Fruit fly (Drosophila melanogaster): Measurements from ENCODE around the gene Sfp24Bd.

Sfp24Bd gene

DNA sequence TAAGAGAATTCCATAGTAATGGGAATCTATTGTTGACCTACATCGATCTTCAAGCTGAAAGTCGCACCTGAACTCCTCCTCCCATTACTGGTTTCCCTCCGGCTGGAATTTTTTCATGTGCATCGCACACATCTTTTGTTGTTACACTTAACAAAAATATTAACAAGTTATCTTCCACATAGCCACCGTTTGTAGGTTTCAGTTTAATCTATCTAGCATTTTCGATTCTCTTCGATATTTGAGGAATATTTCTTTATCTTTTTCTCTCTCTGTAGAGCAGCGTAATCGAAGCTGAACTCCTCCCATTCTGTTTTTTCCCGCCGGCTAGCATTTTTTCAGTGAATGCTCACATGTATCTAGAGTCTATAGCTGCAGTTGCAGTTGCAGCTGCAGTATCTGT lies 44.1 kb downstream of the Sfp24Bd start (continued):
- peak in 1 of 3 experiments; percentile 45 for TF ChIP-seq lola (GFP tag; optimal IDR thresholded peaks at IDR 0.05)
- peak; percentile 34 for TF ChIP-seq CG17829 (tag; optimal IDR thresholded peaks at IDR 0.05)
- peak; percentile 38 for TF ChIP-seq Sox102F (GFP tag; optimal IDR thresholded peaks at IDR 0.05)

DNA sequence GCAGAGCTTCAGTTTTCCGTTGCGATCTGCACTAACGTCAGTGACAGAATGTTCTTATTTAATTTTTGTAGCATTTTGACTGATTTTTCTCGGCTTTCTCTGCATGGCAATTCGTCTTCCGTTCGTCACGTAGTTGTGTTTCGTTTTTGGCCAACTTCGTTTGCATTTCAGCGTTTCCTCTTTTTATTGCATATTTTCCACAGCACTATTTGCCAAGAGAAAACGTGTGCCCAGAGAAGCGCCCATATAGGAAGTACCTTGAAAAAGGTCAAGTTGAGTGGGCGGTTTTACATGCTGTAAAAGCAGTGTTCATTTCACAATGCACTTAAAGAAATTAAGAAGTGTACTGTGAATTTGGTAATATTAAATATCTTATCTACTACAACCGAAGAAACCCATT lies 47.3 kb downstream of the Sfp24Bd start, which contains the start of gene CG15418:
Gene CG15418 (minus strand): TSS at position 101 of the 400 bp plus-strand sequence.
- TF ChIP-seq Lhr (GFP tag; optimal IDR thresholded peaks at IDR 0.05), result no peak
- peak; percentile 22 for TF ChIP-seq sens (GFP tag)
- TF ChIP-seq CG4820 (GFP tag; optimal IDR thresholded peaks at IDR 0.05), result no peak
- TF ChIP-seq CG4282 (GFP tag; optimal IDR thresholded peaks at IDR 0.05), result no peak
- no peak for TF ChIP-seq CG3995 (GFP tag; optimal IDR thresholded peaks at IDR 0.05)
- TF ChIP-seq CHES-1-like (GFP tag; optimal IDR thresholded peaks at IDR 0.05), result no peak
- TF ChIP-seq pros (GFP tag; optimal IDR thresholded peaks at IDR 0.05), result no peak
- no peak for TF ChIP-seq CG12744 (GFP tag; optimal IDR thresholded peaks at IDR 0.05)

DNA sequence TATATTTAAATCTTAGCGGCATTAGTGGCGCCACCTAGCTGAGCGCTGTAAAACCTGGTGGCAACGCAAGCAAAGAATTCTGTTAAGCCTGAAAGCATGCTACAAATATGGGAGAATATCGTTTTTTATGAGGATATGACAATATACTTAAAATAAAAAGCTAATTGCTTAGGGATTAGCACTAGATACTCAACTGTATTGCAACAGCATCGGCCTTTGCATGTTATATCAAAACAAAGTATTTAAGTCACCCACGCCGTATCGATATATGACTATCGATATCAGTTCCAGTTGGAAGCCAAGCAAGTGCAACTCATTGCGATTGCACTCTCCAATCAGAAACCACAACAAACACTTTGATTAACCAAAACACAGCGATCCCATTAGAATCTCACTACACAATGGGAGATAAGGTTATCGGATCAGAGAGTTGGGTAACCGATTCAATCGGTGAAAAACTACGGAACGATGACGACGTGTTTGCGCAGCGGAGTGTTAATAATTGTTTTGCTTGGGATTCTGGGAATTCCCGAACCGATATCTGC lies 50.0 kb downstream of the Sfp24Bd start, which contains the start of gene Ugt36A1:
Gene Ugt36A1 (plus strand): TSS at position 280 of the 545 bp plus-strand sequence.
- TF ChIP-seq CG10462 (GFP tag; optimal IDR thresholded peaks at IDR 0.05) (no peak), CG17802 (tag; optimal IDR thresholded peaks at IDR 0.05) (no peak), CG1529 (GFP tag; optimal IDR thresholded peaks at IDR 0.05) (no peak), CG8944 (GFP tag; optimal IDR thresholded peaks at IDR 0.05) (no peak), CG1832 (GFP tag; optimal IDR thresholded peaks at IDR 0.05) (no peak), bbx (GFP tag; IDR thresholded peaks at IDR 0.05; ENCODE audit: partially characterized antibody) (peak; percentile 86), tio (GFP tag; optimal IDR thresholded peaks at IDR 0.05) (no peak), chn (GFP tag; optimal IDR thresholded peaks at IDR 0.05) (no peak), Myb (GFP tag; optimal IDR thresholded peaks at IDR 0.05) (peak; percentile 15), Opbp (GFP tag; IDR thresholded peaks at IDR 0.05; ENCODE audit: partially characterized antibody) (peak; percentile 77), CG14014 (GFP tag; IDR thresholded peaks at IDR 0.05) (no peak), CG4617 (GFP tag; optimal IDR thresholded peaks at IDR 0.05; ENCODE audit: borderline replicate concordance) (no peak), E2f1 (GFP tag; IDR thresholded peaks at IDR 0.05) (no peak), YL-1 (GFP tag; optimal IDR thresholded peaks at IDR 0.05) (no peak), ash1 (GFP tag; optimal IDR thresholded peaks at IDR 0.05) (no peak), CG8765 (GFP tag; IDR thresholded peaks at IDR 0.05) (no peak), Hand (GFP tag; optimal IDR thresholded peaks at IDR 0.05) (no peak), D (optimal IDR thresholded peaks at IDR 0.05) (peak; percentile 79), D (GFP tag; optimal IDR thresholded peaks at IDR 0.05) (no peak), CG18599 (GFP tag; optimal IDR thresholded peaks at IDR 0.05) (no peak), vvl (GFP tag; IDR thresholded peaks at IDR 0.05) (no peak), Ravus (GFP tag; IDR thresholded peaks at IDR 0.05) (no peak), CG11696 (GFP tag; IDR thresholded peaks at IDR 0.05) (no peak), HLH3B (GFP tag; IDR thresholded peaks at IDR 0.05) (no peak), run (tag; optimal IDR thresholded peaks at IDR 0.05) (peak; percentile 62), CG8290 (GFP tag; optimal IDR thresholded peaks at IDR 0.05) (no peak), CG8290 (tag; optimal IDR thresholded peaks at IDR 0.05) (no peak), Sry-β (GFP tag; optimal IDR thresholded peaks at IDR 0.05) (no peak), CrebB (tag; optimal IDR thresholded peaks at IDR 0.05) (no peak), HmgD (GFP tag; optimal IDR thresholded peaks at IDR 0.05) (no peak), unc-4 (GFP tag; IDR thresholded peaks at IDR 0.05; ENCODE audit: partially characterized antibody) (peak; percentile 81), org-1 (GFP tag; optimal IDR thresholded peaks at IDR 0.05) (no peak), CG6689 (GFP tag; IDR thresholded peaks at IDR 0.05) (no peak), chinmo (GFP tag; IDR thresholded peaks at IDR 0.05; ENCODE audit: partially characterized antibody) (0 out of 4 replicates have a peak, but pooled peaks have one; percentile 79), CG13624 (GFP tag; optimal IDR thresholded peaks at IDR 0.05) (no peak), Mrtf (GFP tag; IDR thresholded peaks at IDR 0.05) (no peak), wek (GFP tag; optimal IDR thresholded peaks at IDR 0.05) (peak; percentile 11)
